Worm (Caenorhabditis elegans) whole organism, L3 larva: Measurements from ENCODE around the gene rsp-2.

ENCODE experiments used
- ZK546.5 ChIP-seq: sonication (generic microtip); optimal IDR thresholded peaks from 2 replicates; lab custom pipeline; 2017; ENCODE audit warnings: missing biosample characterization, missing genetic modification characterization
- aly-2 ChIP-seq: fragments of 150-350 bp; optimal IDR thresholded peaks from 2 replicates; lab custom pipeline; 2014; ENCODE audit warnings: missing biosample characterization, missing genetic modification characterization
- ama-1 ChIP-seq: fragments of 150-350 bp; optimal IDR thresholded peaks from 2 replicates; lab custom pipeline; 2018
- ceh-16 ChIP-seq: sonication (generic microtip); optimal IDR thresholded peaks from 2 replicates; lab custom pipeline; 2017; ENCODE audit warnings: missing biosample characterization, missing genetic modification characterization
- ceh-28 ChIP-seq: fragments of 150-350 bp; optimal IDR thresholded peaks from 2 replicates; lab custom pipeline; 2014; ENCODE audit warnings: missing biosample characterization, missing genetic modification reagents, missing genetic modification characterization
- ceh-9 ChIP-seq: sonication (generic microtip); optimal IDR thresholded peaks from 2 replicates; lab custom pipeline; 2018; ENCODE audit warnings: missing biosample characterization, missing genetic modification characterization
- daf-12 ChIP-seq: fragments of 150-350 bp; optimal IDR thresholded peaks from 2 replicates; lab custom pipeline; 2014; ENCODE audit warnings: missing biosample characterization, missing genetic modification reagents, missing genetic modification characterization
- egl-27 ChIP-seq: sonication (generic microtip); optimal IDR thresholded peaks from 4 replicates; lab custom pipeline; 2017; ENCODE audit warnings: missing biosample characterization, missing genetic modification reagents, missing genetic modification characterization
- egl-5 ChIP-seq: fragments of 150-350 bp; optimal IDR thresholded peaks from 2 replicates; lab custom pipeline; 2017; ENCODE audit warnings: missing biosample characterization, missing genetic modification reagents, missing genetic modification characterization, inconsistent platforms
- elt-1 ChIP-seq: fragments of 150-350 bp; optimal IDR thresholded peaks from 2 replicates; lab custom pipeline; 2014; ENCODE audit warnings: missing biosample characterization, missing genetic modification characterization
- elt-2 ChIP-seq: sonication (generic microtip); optimal IDR thresholded peaks from 2 replicates; lab custom pipeline; 2016; ENCODE audit warnings: missing genetic modification reagents, mild to moderate bottlenecking, missing genetic modification characterization, missing compliant biosample characterization
- elt-3 ChIP-seq, 3 experiments: fragments of 150-350 bp in 1 of 3; sonication (generic microtip) in 2 of 3; optimal IDR thresholded peaks; 2 replicates in 2 of 3; 4 replicates in 1 of 3; lab custom pipeline; 2014 to 2017; ENCODE audit warnings: missing biosample characterization in 3 of 3, missing genetic modification characterization in 3 of 3
- eor-1 ChIP-seq, 2 experiments: fragments of 150-350 bp; optimal IDR thresholded peaks; 2 replicates each; lab custom pipeline; 2014 to 2018; ENCODE audit warnings: missing biosample characterization in 2 of 2, missing genetic modification characterization in 2 of 2
- fkh-10 ChIP-seq: sonication (generic microtip); optimal IDR thresholded peaks from 2 replicates; lab custom pipeline; 2017; ENCODE audit warnings: missing biosample characterization, missing genetic modification reagents, missing genetic modification characterization
- fkh-2 ChIP-seq: fragments of 150-350 bp; optimal IDR thresholded peaks from 2 replicates; lab custom pipeline; 2014; ENCODE audit warnings: missing biosample characterization, missing genetic modification reagents, missing genetic modification characterization
- fos-1 ChIP-seq: fragments of 150-350 bp; optimal IDR thresholded peaks from 2 replicates; lab custom pipeline; 2014; ENCODE audit warnings: missing biosample characterization, missing genetic modification characterization
- jun-1 ChIP-seq: fragments of 150-350 bp; optimal IDR thresholded peaks from 2 replicates; lab custom pipeline; 2014; ENCODE audit warnings: missing biosample characterization, missing genetic modification reagents, missing genetic modification characterization
- lin-39 ChIP-seq: fragments of 150-350 bp; optimal IDR thresholded peaks from 2 replicates; lab custom pipeline; 2018; ENCODE audit warnings: missing biosample characterization, missing genetic modification reagents, missing genetic modification characterization
- lsy-12 ChIP-seq: sonication (generic microtip); optimal IDR thresholded peaks from 2 replicates; lab custom pipeline; 2016; ENCODE audit warnings: mild to moderate bottlenecking, missing genetic modification characterization, missing compliant biosample characterization
- mdl-1 ChIP-seq: fragments of 150-350 bp; optimal IDR thresholded peaks from 2 replicates; lab custom pipeline; 2014; ENCODE audit warnings: missing biosample characterization, missing genetic modification characterization
- nfya-1 ChIP-seq: sonication (generic microtip); optimal IDR thresholded peaks from 2 replicates; lab custom pipeline; 2017; ENCODE audit warnings: missing genetic modification characterization, mild to moderate bottlenecking, missing compliant biosample characterization, antibody characterized with exemption, moderate library complexity; ENCODE audit not compliant: insufficient read depth
- nhr-11 ChIP-seq: fragments of 150-350 bp; optimal IDR thresholded peaks from 2 replicates; lab custom pipeline; 2014; ENCODE audit warnings: missing biosample characterization, missing genetic modification characterization
- nhr-28 ChIP-seq: fragments of 150-350 bp; optimal IDR thresholded peaks from 2 replicates; lab custom pipeline; 2014; ENCODE audit warnings: missing biosample characterization, missing genetic modification characterization
- nhr-76 ChIP-seq: fragments of 150-350 bp; sonication (generic microtip); optimal IDR thresholded peaks from 5 replicates; lab custom pipeline; 2014; ENCODE audit warnings: missing biosample characterization, missing genetic modification characterization
- pha-4 ChIP-seq: fragments of 150-350 bp; optimal IDR thresholded peaks from 2 replicates; lab custom pipeline; 2014; ENCODE audit warnings: missing biosample characterization, missing genetic modification reagents, missing genetic modification characterization
- pqm-1 ChIP-seq: fragments of 150-350 bp; optimal IDR thresholded peaks from 2 replicates; lab custom pipeline; 2017; ENCODE audit warnings: missing biosample characterization, missing genetic modification characterization, inconsistent platforms
- snpc-4 ChIP-seq: fragments of 150-350 bp; optimal IDR thresholded peaks from 2 replicates; lab custom pipeline; 2014; ENCODE audit warnings: missing biosample characterization, missing genetic modification characterization
- unc-62 ChIP-seq: fragments of 150-350 bp; sonication (generic microtip); optimal IDR thresholded peaks from 4 replicates; lab custom pipeline; 2014; ENCODE audit warnings: missing biosample characterization, missing genetic modification reagents, missing genetic modification characterization
- zag-1 ChIP-seq: fragments of 150-350 bp; optimal IDR thresholded peaks from 2 replicates; lab custom pipeline; 2014; ENCODE audit warnings: missing biosample characterization, missing genetic modification characterization
- ztf-11 ChIP-seq: fragments of 150-350 bp; optimal IDR thresholded peaks from 2 replicates; lab custom pipeline; 2014; ENCODE audit warnings: missing biosample characterization, missing genetic modification characterization
- ztf-4 ChIP-seq: fragments of 150-350 bp; optimal IDR thresholded peaks from 2 replicates; lab custom pipeline; 2014; ENCODE audit warnings: missing biosample characterization, missing genetic modification characterization

rsp-2 gene

ce11 chrII:11428599-11428998 is 24.2 kb downstream of the rsp-2 start:
- peak; percentile 33 for TF ChIP-seq pqm-1 (tag; lab: Kevin White, UChicago)
- TF ChIP-seq zag-1 (tag; lab: Kevin White, UChicago), result no peak
- TF ChIP-seq elt-2 (tag; lab: Kevin White, UChicago), result peak; percentile 53
- no peak for TF ChIP-seq ztf-11 (tag; lab: Kevin White, UChicago)
- no peak for TF ChIP-seq ZK546.5 (tag; lab: Kevin White, UChicago)

ce11 chrII:11427322-11427721 is 25.4 kb downstream of the rsp-2 start:
- TF ChIP-seq elt-2 (tag; lab: Kevin White, UChicago) (peak; percentile 56), egl-5 (tag; lab: Kevin White, UChicago) (no peak), pqm-1 (tag; lab: Kevin White, UChicago) (peak; percentile 1)

ce11 chrII:11424579-11425316 is 28.0 kb downstream of the rsp-2 start, which contains the start of gene C05D12.3:
TSS of gene C05D12.3 (plus strand) at chrII:11425266.
- no peak for TF ChIP-seq elt-1 (tag; lab: Kevin White, UChicago)
- TF ChIP-seq nhr-28 (tag; lab: Kevin White, UChicago), result no peak
- peak; percentile 24 for TF ChIP-seq pha-4 (tag; lab: Kevin White, UChicago)
- peak; percentile 79 for TF ChIP-seq elt-2 (tag; lab: Kevin White, UChicago)
- TF ChIP-seq pqm-1 (tag; lab: Kevin White, UChicago), result peak; percentile 45
- TF ChIP-seq mdl-1 (tag; lab: Kevin White, UChicago), result no peak
- no peak for TF ChIP-seq nhr-76
- TF ChIP-seq elt-3 (tag; optimal IDR thresholded peaks at IDR 0.05; lab: Kevin White, UChicago), result no peak

ce11 chrII:11424032-11424431 is 28.7 kb downstream of the rsp-2 start:
- TF ChIP-seq eor-1 (tag; optimal IDR thresholded peaks at IDR 0.05; lab: Kevin White, UChicago) (no peak), lin-39 (no peak), nhr-11 (no peak), ceh-28 (tag; lab: Kevin White, UChicago) (no peak), pqm-1 (tag; lab: Kevin White, UChicago) (peak; percentile 51), ztf-4 (tag; lab: Kevin White, UChicago) (no peak), elt-2 (tag; lab: Kevin White, UChicago) (peak; percentile 32), lsy-12 (tag; lab: Kevin White, UChicago) (no peak)

DNA sequence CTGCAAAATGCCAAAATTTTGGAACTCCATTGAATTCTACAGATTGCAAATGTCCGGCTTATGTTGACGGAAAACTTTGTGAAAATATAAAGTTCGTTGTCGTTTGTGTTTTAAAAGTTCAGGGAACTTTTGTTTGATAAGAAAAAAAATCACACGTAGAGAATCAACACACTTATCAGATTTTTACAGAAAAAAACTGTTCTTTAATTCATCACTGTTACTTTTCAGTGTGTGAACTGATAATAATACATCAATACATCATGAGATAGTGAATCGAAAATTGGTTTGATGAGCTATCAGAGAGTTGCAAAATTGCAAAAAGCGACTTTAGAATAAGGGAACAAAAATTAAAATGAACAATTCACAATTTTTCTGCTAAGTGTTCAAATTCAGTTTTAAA is 34.3 kb downstream of the rsp-2 start:
- TF ChIP-seq nfya-1 (tag; lab: Kevin White, UChicago) (no peak), elt-2 (tag; lab: Kevin White, UChicago) (peak; percentile 80), daf-12 (tag; lab: Kevin White, UChicago) (no peak), jun-1 (tag; lab: Kevin White, UChicago) (peak; percentile 7), elt-3 (tag; optimal IDR thresholded peaks at IDR 0.05; lab: Kevin White, UChicago) (no peak), pqm-1 (tag; lab: Kevin White, UChicago) (peak; percentile 88), fkh-2 (no peak), pha-4 (tag; lab: Kevin White, UChicago) (peak; percentile 68), ceh-16 (tag; lab: Kevin White, UChicago) (no peak)

DNA sequence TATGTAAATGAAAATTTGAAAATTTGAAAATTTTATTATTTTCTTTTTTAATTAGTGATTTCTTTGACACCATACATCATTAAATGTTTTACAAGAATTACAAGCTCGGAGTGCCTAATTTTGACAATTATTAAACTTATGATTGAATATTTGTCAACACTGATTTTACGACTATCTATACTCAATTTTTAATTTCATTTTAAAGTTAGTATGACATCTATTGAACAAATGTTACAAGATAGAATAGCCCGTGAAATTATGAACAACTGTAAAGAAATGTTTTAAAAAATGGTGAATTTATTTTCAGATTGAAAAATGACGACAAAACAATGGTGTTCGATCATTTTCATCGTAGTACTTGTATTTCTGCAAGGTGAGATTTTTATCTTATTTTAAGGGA is 34.8 kb downstream of the rsp-2 start, which contains the start of gene C05D12.2:
Gene C05D12.2 (plus strand): TSS at position 301 of the 400 bp plus-strand sequence.
- TF ChIP-seq elt-1 (tag; lab: Kevin White, UChicago) (no peak), nhr-76 (no peak), ZK546.5 (tag; lab: Kevin White, UChicago) (no peak), elt-3 (tag; optimal IDR thresholded peaks at IDR 0.05; lab: Kevin White, UChicago) (no peak), fos-1 (no peak), jun-1 (tag; lab: Kevin White, UChicago) (no peak), mdl-1 (tag; lab: Kevin White, UChicago) (no peak), nhr-11 (no peak), pqm-1 (tag; lab: Kevin White, UChicago) (no peak), fkh-10 (GFP tag; lab: Kevin White, UChicago) (no peak), eor-1 (tag; optimal IDR thresholded peaks at IDR 0.05; lab: Kevin White, UChicago) (no peak), snpc-4 (tag; lab: Kevin White, UChicago) (no peak), daf-12 (tag; lab: Kevin White, UChicago) (no peak), ztf-4 (tag; lab: Kevin White, UChicago) (no peak), ama-1 (lab: Kevin White, UChicago) (no peak), ceh-9 (tag; lab: Kevin White, UChicago) (no peak), aly-2 (tag; lab: Kevin White, UChicago) (no peak), unc-62 (no peak), egl-27 (tag; lab: Kevin White, UChicago) (no peak)
